Worm (Caenorhabditis elegans): ENCODE results near the gene ceh-75.

Gene ceh-75

ce11 chrV:9927381-9927780 is 6.2 kb downstream of the ceh-75 start:
- TF ChIP-seq efl-1 (optimal IDR thresholded peaks at IDR 0.05) (no peak), efl-1 (GFP tag; optimal IDR thresholded peaks at IDR 0.05 in 1 of 2) (peak in 1 of 2 experiments; percentile 34), lin-15B (tag; optimal IDR thresholded peaks at IDR 0.05) (no peak)

ce11 chrV:9927954-9928353 is 6.8 kb downstream of the ceh-75 start:
- TF ChIP-seq unc-98 (GFP tag; IDR thresholded peaks at IDR 0.05), result no peak
- no peak for TF ChIP-seq lir-3 (tag; optimal IDR thresholded peaks at IDR 0.05; ENCODE audit: poor library complexity)
- no peak for TF ChIP-seq ceh-82 (tag; optimal IDR thresholded peaks at IDR 0.05)
- TF ChIP-seq elt-2 (tag; optimal IDR thresholded peaks at IDR 0.05), result peak; percentile 73
- peak in 1 of 2 experiments; percentile 28 for TF ChIP-seq lin-35 (GFP tag; optimal IDR thresholded peaks at IDR 0.05)
- TF ChIP-seq mdl-1 (tag; optimal IDR thresholded peaks at IDR 0.05), result no peak
- no peak for TF ChIP-seq nhr-90 (tag; optimal IDR thresholded peaks at IDR 0.05; ENCODE audit: poor library complexity)
- TF ChIP-seq Y116A8C.19 (tag; optimal IDR thresholded peaks at IDR 0.05; ENCODE audit: borderline replicate concordance), result no peak
- no peak for TF ChIP-seq unc-86 (tag; optimal IDR thresholded peaks at IDR 0.05)
- TF ChIP-seq C16A3.4 (tag; optimal IDR thresholded peaks at IDR 0.05), result no peak
- no peak for TF ChIP-seq fkh-8 (tag; optimal IDR thresholded peaks at IDR 0.05)
- TF ChIP-seq nhr-20 (tag; optimal IDR thresholded peaks at IDR 0.05), result no peak

- TF ChIP-seq grh-1 (GFP tag; IDR thresholded peaks at IDR 0.05) (no peak), elt-3 (tag; optimal IDR thresholded peaks at IDR 0.05) (no peak), nhr-12 (tag; optimal IDR thresholded peaks at IDR 0.05) (no peak), nhr-77 (tag; optimal IDR thresholded peaks at IDR 0.05) (no peak), tlp-1 (tag; optimal IDR thresholded peaks at IDR 0.05) (no peak), C34B4.2 (tag; optimal IDR thresholded peaks at IDR 0.05) (no peak), xbp-1 (tag; optimal IDR thresholded peaks at IDR 0.05) (peak; percentile 26), fos-1 (tag; optimal IDR thresholded peaks at IDR 0.05) (no peak), unc-98 (GFP tag; IDR thresholded peaks at IDR 0.05) (no peak), unc-130 (tag; optimal IDR thresholded peaks at IDR 0.05) (peak; percentile 9), jun-1 (tag; optimal IDR thresholded peaks at IDR 0.05) (no peak), lin-35 (GFP tag; optimal IDR thresholded peaks at IDR 0.05) (peak; percentile 69 to 92), dpl-1 (GFP tag; optimal IDR thresholded peaks at IDR 0.05) (peak; percentile 72 to 87 (median 82)), rnt-1 (tag; optimal IDR thresholded peaks at IDR 0.05) (peak; percentile 69), lin-15B (tag; optimal IDR thresholded peaks at IDR 0.05) (peak; percentile 39), egl-27 (tag; optimal IDR thresholded peaks at IDR 0.05) (no peak), nhr-90 (tag; optimal IDR thresholded peaks at IDR 0.05; ENCODE audit: poor library complexity) (peak; percentile 7), blmp-1 (tag; optimal IDR thresholded peaks at IDR 0.05) (peak; percentile 1), mef-2 (tag; optimal IDR thresholded peaks at IDR 0.05) (no peak), nhr-76 (tag; optimal IDR thresholded peaks at IDR 0.05) (no peak), sox-4 (tag; optimal IDR thresholded peaks at IDR 0.05) (no peak), isw-1 (GFP tag; IDR thresholded peaks at IDR 0.05) (no peak), ces-1 (GFP tag; optimal IDR thresholded peaks at IDR 0.05) (no peak), mdl-1 (tag; optimal IDR thresholded peaks at IDR 0.05) (peak in 1 of 2 experiments; percentile 16), efl-1 (optimal IDR thresholded peaks at IDR 0.05) (peak; percentile 60 to 85), efl-1 (GFP tag; optimal IDR thresholded peaks at IDR 0.05 in 1 of 2) (peak; percentile 78 to 98), lsy-2 (tag; optimal IDR thresholded peaks at IDR 0.05) (peak in 1 of 2 experiments; percentile 69), nhr-71 (tag; optimal IDR thresholded peaks at IDR 0.05) (peak; percentile 50), dsc-1 (tag; optimal IDR thresholded peaks at IDR 0.05) (peak; percentile 11), nhr-85 (tag) (no peak), nhr-20 (tag; optimal IDR thresholded peaks at IDR 0.05) (peak; percentile 31), zip-4 (GFP tag; optimal IDR thresholded peaks at IDR 0.05) (no peak), swsn-7 (tag; optimal IDR thresholded peaks at IDR 0.05) (peak; percentile 20), pqm-1 (tag; optimal IDR thresholded peaks at IDR 0.05) (no peak), C16A3.4 (tag; optimal IDR thresholded peaks at IDR 0.05) (peak; percentile 53), lir-3 (tag; optimal IDR thresholded peaks at IDR 0.05; ENCODE audit: poor library complexity) (no peak), ceh-82 (tag; optimal IDR thresholded peaks at IDR 0.05) (peak in 1 of 3 experiments; percentile 9)
Measured at ce11 chrV:9930612-9931065, 9.5 kb downstream of the ceh-75 start, which contains the start of the genes rmh-2 and suds-3. TSS of gene rmh-2 (minus strand) at chrV:9930775. TSS of gene suds-3 (plus strand) at chrV:9931015.

Measured in whole organism, L1 larva.